Fruit fly (Drosophila melanogaster) whole organism, prepupa: ENCODE data around the gene Nepl3.

Experiments used
- Blimp-1 ChIP-seq: fragments of 200-800 bp; sonication (Bioruptor generic); optimal IDR thresholded peaks from 3 replicates; lab custom pipeline; 2017; ENCODE audit warnings: missing biosample characterization, missing genetic modification characterization, mild to moderate bottlenecking, moderate library complexity, missing genetic modification reagents
- CG10631 ChIP-seq: fragments of 200-800 bp; sonication (Bioruptor generic); optimal IDR thresholded peaks from 2 replicates; lab custom pipeline; 2016; ENCODE audit warnings: missing biosample characterization, missing genetic modification characterization
- CG10669 ChIP-seq: fragments of 200-800 bp; sonication (Bioruptor generic); optimal IDR thresholded peaks from 3 replicates; lab custom pipeline; 2018; ENCODE audit warnings: missing biosample characterization, mild to moderate bottlenecking, missing genetic modification characterization, moderate library complexity
- CG11902 ChIP-seq: fragments of 200-800 bp; sonication (Bioruptor generic); optimal IDR thresholded peaks from 3 replicates; lab custom pipeline; 2016; ENCODE audit warnings: missing biosample characterization, missing genetic modification characterization
- CG1621 ChIP-seq: fragments of 200-800 bp; sonication (Bioruptor generic); optimal IDR thresholded peaks from 3 replicates; lab custom pipeline; 2018; ENCODE audit warnings: missing biosample characterization, mild to moderate bottlenecking, missing genetic modification characterization
- CG32006 ChIP-seq: fragments of 200-800 bp; sonication (Bioruptor generic); optimal IDR thresholded peaks from 3 replicates; lab custom pipeline; 2017; ENCODE audit warnings: missing biosample characterization, mild to moderate bottlenecking, missing genetic modification characterization
- CG34406 ChIP-seq: fragments of 200-800 bp; sonication (Bioruptor generic); optimal IDR thresholded peaks from 3 replicates; lab custom pipeline; 2016; ENCODE audit warnings: missing biosample characterization, missing genetic modification characterization
- CG4318 ChIP-seq: fragments of 200-800 bp; sonication (Bioruptor generic); optimal IDR thresholded peaks from 3 replicates; lab custom pipeline; 2017; ENCODE audit warnings: missing biosample characterization, mild to moderate bottlenecking, missing genetic modification characterization
- CG6792 ChIP-seq: fragments of 200-800 bp; sonication (Bioruptor generic); optimal IDR thresholded peaks from 3 replicates; lab custom pipeline; 2016; ENCODE audit warnings: missing biosample characterization, missing genetic modification characterization
- CG6808 ChIP-seq: fragments of 200-800 bp; sonication (Bioruptor generic); optimal IDR thresholded peaks from 3 replicates; lab custom pipeline; 2017; ENCODE audit warnings: missing biosample characterization, missing genetic modification characterization, mild to moderate bottlenecking, moderate library complexity, missing genetic modification reagents
- CG6854 ChIP-seq: fragments of 200-800 bp; sonication (Bioruptor generic); optimal IDR thresholded peaks from 2 replicates; lab custom pipeline; 2017; ENCODE audit warnings: missing biosample characterization, mild to moderate bottlenecking, missing genetic modification characterization
- CG8632 ChIP-seq: fragments of 200-800 bp; sonication (Bioruptor generic); optimal IDR thresholded peaks from 3 replicates; lab custom pipeline; 2016; ENCODE audit warnings: missing biosample characterization, missing genetic modification characterization
- CG9139 ChIP-seq: fragments of 200-800 bp; sonication (Bioruptor generic); optimal IDR thresholded peaks from 3 replicates; lab custom pipeline; 2017; ENCODE audit warnings: missing biosample characterization, mild to moderate bottlenecking, missing genetic modification characterization
- Eip93F ChIP-seq: fragments of 200-800 bp; sonication (Bioruptor generic); optimal IDR thresholded peaks from 2 replicates; lab custom pipeline; 2016; ENCODE audit warnings: missing biosample characterization, mild to moderate bottlenecking, missing genetic modification characterization
- Ets21C ChIP-seq: fragments of 200-800 bp; sonication (Bioruptor generic); optimal IDR thresholded peaks from 3 replicates; lab custom pipeline; 2016; ENCODE audit warnings: missing biosample characterization, missing genetic modification characterization
- Ets96B ChIP-seq: fragments of 200-800 bp; optimal IDR thresholded peaks from 2 replicates; lab custom pipeline; 2019; ENCODE audit warnings: missing biosample characterization, mild to moderate bottlenecking, missing genetic modification characterization, moderate library complexity
- Gug ChIP-seq: fragments of 200-800 bp; sonication (Bioruptor generic); IDR thresholded peaks from 2 replicates; pipeline ENCODE4 v1.3.6; 2022; ENCODE audit warnings: missing biosample characterization, missing genetic modification characterization
- Hr4 ChIP-seq: fragments of 200-800 bp; sonication (Bioruptor generic); optimal IDR thresholded peaks from 3 replicates; lab custom pipeline; 2016; ENCODE audit warnings: missing biosample characterization, missing genetic modification characterization
- Lpt ChIP-seq: fragments of 200-800 bp; sonication (Bioruptor generic); optimal IDR thresholded peaks from 3 replicates; lab custom pipeline; 2016; ENCODE audit warnings: missing biosample characterization, missing genetic modification characterization
- Met ChIP-seq: fragments of 200-800 bp; sonication (Bioruptor generic); optimal IDR thresholded peaks from 3 replicates; lab custom pipeline; 2016; ENCODE audit warnings: missing biosample characterization, missing genetic modification characterization
- OdsH ChIP-seq: fragments of 200-800 bp; sonication (Bioruptor generic); optimal IDR thresholded peaks from 3 replicates; lab custom pipeline; 2016; ENCODE audit warnings: missing biosample characterization, missing genetic modification characterization
- Smox ChIP-seq: fragments of 200-800 bp; sonication (Bioruptor generic); optimal IDR thresholded peaks from 3 replicates; lab custom pipeline; 2016; ENCODE audit warnings: missing biosample characterization, missing genetic modification characterization
- Sox102F ChIP-seq: fragments of 200-800 bp; sonication (Bioruptor generic); optimal IDR thresholded peaks from 2 replicates; lab custom pipeline; 2016; ENCODE audit warnings: missing biosample characterization, mild to moderate bottlenecking, missing genetic modification characterization
- Sox14 ChIP-seq: fragments of 200-800 bp; sonication (Bioruptor generic); optimal IDR thresholded peaks from 3 replicates; lab custom pipeline; 2016; ENCODE audit warnings: missing biosample characterization, missing genetic modification characterization
- Sox15 ChIP-seq: fragments of 200-800 bp; sonication (Bioruptor generic); optimal IDR thresholded peaks from 3 replicates; lab custom pipeline; 2016; ENCODE audit warnings: missing biosample characterization, missing genetic modification characterization
- acj6 ChIP-seq: fragments of 200-800 bp; sonication (Bioruptor generic); optimal IDR thresholded peaks from 3 replicates; lab custom pipeline; 2016; ENCODE audit warnings: missing biosample characterization, missing genetic modification characterization
- dac ChIP-seq: fragments of 200-800 bp; sonication (Bioruptor generic); optimal IDR thresholded peaks from 2 replicates; lab custom pipeline; 2017; ENCODE audit warnings: missing biosample characterization, mild to moderate bottlenecking, missing genetic modification characterization
- dsx ChIP-seq: fragments of 200-800 bp; optimal IDR thresholded peaks from 3 replicates; lab custom pipeline; 2019; ENCODE audit warnings: missing biosample characterization, mild to moderate bottlenecking, missing genetic modification characterization, moderate library complexity; ENCODE audit not compliant: poor library complexity, severe bottlenecking
- eg ChIP-seq: fragments of 200-800 bp; sonication (Bioruptor generic); IDR thresholded peaks from 3 replicates; pipeline ENCODE4 v1.3.6; 2022; ENCODE audit warnings: missing biosample characterization, missing genetic modification characterization
- fd59A ChIP-seq: fragments of 200-800 bp; sonication (Bioruptor generic); optimal IDR thresholded peaks from 2 replicates; lab custom pipeline; 2017; ENCODE audit warnings: missing biosample characterization, mild to moderate bottlenecking, missing genetic modification characterization, missing genetic modification reagents
- fd85E ChIP-seq: fragments of 200-800 bp; sonication (Bioruptor generic); optimal IDR thresholded peaks from 3 replicates; lab custom pipeline; 2016; ENCODE audit warnings: missing biosample characterization, missing genetic modification characterization
- fkh ChIP-seq: fragments of 200-800 bp; sonication (Bioruptor generic); optimal IDR thresholded peaks from 3 replicates; lab custom pipeline; 2017; ENCODE audit warnings: missing biosample characterization, mild to moderate bottlenecking, missing genetic modification characterization, moderate library complexity
- lz ChIP-seq: fragments of 200-800 bp; sonication (Bioruptor generic); optimal IDR thresholded peaks from 3 replicates; lab custom pipeline; 2016; ENCODE audit warnings: missing biosample characterization, missing genetic modification characterization
- pdm3 ChIP-seq: fragments of 200-800 bp; sonication (Bioruptor generic); optimal IDR thresholded peaks from 3 replicates; lab custom pipeline; 2016; ENCODE audit warnings: missing biosample characterization, missing genetic modification characterization
- salr ChIP-seq, 2 experiments: fragments of 200-800 bp; sonication (Bioruptor generic); optimal IDR thresholded peaks; 3 replicates each; lab custom pipeline; 2016 to 2018; ENCODE audit warnings: missing biosample characterization in 2 of 2, missing genetic modification characterization in 2 of 2, mild to moderate bottlenecking in 1 of 2
- ss ChIP-seq, 2 experiments: fragments of 200-800 bp; sonication (Bioruptor generic); optimal IDR thresholded peaks; 2 replicates in 1 of 2; 3 replicates in 1 of 2; lab custom pipeline; 2017 to 2018; ENCODE audit warnings: mild to moderate bottlenecking in 2 of 2, missing biosample characterization in 2 of 2, missing genetic modification characterization in 2 of 2, moderate library complexity in 1 of 2
- svp ChIP-seq: fragments of 200-800 bp; sonication (Bioruptor generic); peaks from one replicate; lab custom pipeline; 2016; ENCODE audit warnings: missing biosample characterization, missing genetic modification characterization

Gene Nepl3

dm6 chr2L:5044892-5045619, 13.0 kb downstream of the Nepl3 start (continued):
- no peak for TF ChIP-seq Blimp-1 (GFP tag; lab: Kevin White, UChicago)
- TF ChIP-seq CG34406 (GFP tag; lab: Kevin White, UChicago): peak; percentile 11
- no peak for TF ChIP-seq CG6808
- TF ChIP-seq acj6 (GFP tag; lab: Kevin White, UChicago): peak; percentile 36
- TF ChIP-seq dsx (GFP tag; lab: Kevin White, UChicago): peak; percentile 16
- peak in 1 of 2 experiments; percentile 35 for TF ChIP-seq salr (GFP tag; optimal IDR thresholded peaks at IDR 0.05; lab: Kevin White, UChicago)
- peak; percentile 55 for TF ChIP-seq Sox102F (GFP tag; lab: Kevin White, UChicago)
- peak; percentile 14 for TF ChIP-seq fd85E (GFP tag; lab: Kevin White, UChicago)
- TF ChIP-seq Smox (GFP tag; lab: Kevin White, UChicago): peak; percentile 46
- TF ChIP-seq Sox15 (GFP tag; lab: Kevin White, UChicago): no peak
- peak; percentile 57 for TF ChIP-seq CG10631 (GFP tag; lab: Kevin White, UChicago)
- peak; percentile 18; the same call in 1 of the 2 replicates for TF ChIP-seq Gug
- TF ChIP-seq CG6854 (GFP tag; lab: Kevin White, UChicago): peak; percentile 2
- peak; percentile 7 for TF ChIP-seq CG9139 (GFP tag; lab: Kevin White, UChicago)
- TF ChIP-seq Eip93F (GFP tag; lab: Kevin White, UChicago): peak; percentile 30
- TF ChIP-seq CG11902 (GFP tag; lab: Kevin White, UChicago): peak; percentile 20
- peak; percentile 40 for TF ChIP-seq lz (GFP tag; lab: Kevin White, UChicago)
- TF ChIP-seq OdsH (GFP tag; lab: Kevin White, UChicago): peak; percentile 65
- no peak for TF ChIP-seq Ets96B (tag; lab: Kevin White, UChicago)
- TF ChIP-seq CG4318 (GFP tag; lab: Kevin White, UChicago): peak; percentile 49
- peak; percentile 38 for TF ChIP-seq fkh
- peak; percentile 24 for TF ChIP-seq CG8632 (GFP tag; lab: Kevin White, UChicago)
- TF ChIP-seq CG1621 (tag; lab: Kevin White, UChicago): peak; percentile 20
- TF ChIP-seq Ets21C (GFP tag; lab: Kevin White, UChicago): peak; percentile 15
- peak; percentile 29 for TF ChIP-seq CG10669 (GFP tag; lab: Kevin White, UChicago)
- peak; percentile 70 for TF ChIP-seq CG32006 (GFP tag; lab: Kevin White, UChicago)
- peak; percentile 33 for TF ChIP-seq Lpt (GFP tag; lab: Kevin White, UChicago)
- peak; percentile 63 for TF ChIP-seq Hr4
- TF ChIP-seq Sox14 (GFP tag; lab: Kevin White, UChicago): peak; percentile 66
- peak; percentile 66 for TF ChIP-seq Met
- TF ChIP-seq pdm3: peak; percentile 50
- peak; percentile 11 for TF ChIP-seq CG6792
- TF ChIP-seq ss (GFP tag; optimal IDR thresholded peaks at IDR 0.05; lab: Kevin White, UChicago): peak in 1 of 2 experiments; percentile 28
- no peak for TF ChIP-seq dac (GFP tag; lab: Kevin White, UChicago)
- no peak for TF ChIP-seq fd59A

dm6 chr2L:5044361-5044891, 13.6 kb downstream of the Nepl3 start, which contains the start of gene CG31650:
Gene CG31650, minus strand, starts transcription at chr2L:5044712.
- TF ChIP-seq svp: peak; percentile 40
- TF ChIP-seq CG9139 (GFP tag; lab: Kevin White, UChicago): no peak
- TF ChIP-seq eg (GFP tag; lab: Robert Waterston, UW): peak; percentile 14; the same call in 1 of the 3 replicates
- TF ChIP-seq fkh: peak; percentile 48
